Worm (Caenorhabditis elegans) whole organism, L2 larva: ENCODE results near the gene mop-25.2.

Experiments used
- alr-1 ChIP-seq: fragments of 150-350 bp; optimal IDR thresholded peaks from 2 replicates; lab custom pipeline; 2014; ENCODE audit warnings: missing biosample characterization, missing genetic modification characterization
- ama-1 ChIP-seq: fragments of 150-350 bp; optimal IDR thresholded peaks from 2 replicates; lab custom pipeline; 2018; ENCODE audit warnings: inconsistent platforms
- ceh-82 ChIP-seq: fragments of 150-350 bp; optimal IDR thresholded peaks from 2 replicates; lab custom pipeline; 2014; ENCODE audit warnings: missing biosample characterization, missing genetic modification characterization
- crh-2 ChIP-seq: sonication (generic microtip); optimal IDR thresholded peaks from 2 replicates; lab custom pipeline; 2017; ENCODE audit warnings: missing biosample characterization, missing genetic modification characterization
- nhr-11 ChIP-seq: fragments of 150-350 bp; optimal IDR thresholded peaks from 2 replicates; lab custom pipeline; 2014; ENCODE audit warnings: missing biosample characterization, missing genetic modification characterization
- unc-62 ChIP-seq: fragments of 150-350 bp; optimal IDR thresholded peaks from 2 replicates; lab custom pipeline; 2014; ENCODE audit warnings: missing biosample characterization, missing genetic modification reagents, missing genetic modification characterization

- no peak for TF ChIP-seq crh-2 (tag; lab: Kevin White, UChicago)
- TF ChIP-seq unc-62 (GFP tag; lab: Kevin White, UChicago) = no peak
- TF ChIP-seq ama-1 = no peak
- no peak for TF ChIP-seq nhr-11
- no peak for TF ChIP-seq alr-1
- no peak for TF ChIP-seq ceh-82
These were observed 32.3 kb upstream of the mop-25.2 start for ce11 chrII:9735785-9736184.
